Fruit fly (Drosophila melanogaster): ENCODE measurements around the gene for.

The for gene

DNA sequence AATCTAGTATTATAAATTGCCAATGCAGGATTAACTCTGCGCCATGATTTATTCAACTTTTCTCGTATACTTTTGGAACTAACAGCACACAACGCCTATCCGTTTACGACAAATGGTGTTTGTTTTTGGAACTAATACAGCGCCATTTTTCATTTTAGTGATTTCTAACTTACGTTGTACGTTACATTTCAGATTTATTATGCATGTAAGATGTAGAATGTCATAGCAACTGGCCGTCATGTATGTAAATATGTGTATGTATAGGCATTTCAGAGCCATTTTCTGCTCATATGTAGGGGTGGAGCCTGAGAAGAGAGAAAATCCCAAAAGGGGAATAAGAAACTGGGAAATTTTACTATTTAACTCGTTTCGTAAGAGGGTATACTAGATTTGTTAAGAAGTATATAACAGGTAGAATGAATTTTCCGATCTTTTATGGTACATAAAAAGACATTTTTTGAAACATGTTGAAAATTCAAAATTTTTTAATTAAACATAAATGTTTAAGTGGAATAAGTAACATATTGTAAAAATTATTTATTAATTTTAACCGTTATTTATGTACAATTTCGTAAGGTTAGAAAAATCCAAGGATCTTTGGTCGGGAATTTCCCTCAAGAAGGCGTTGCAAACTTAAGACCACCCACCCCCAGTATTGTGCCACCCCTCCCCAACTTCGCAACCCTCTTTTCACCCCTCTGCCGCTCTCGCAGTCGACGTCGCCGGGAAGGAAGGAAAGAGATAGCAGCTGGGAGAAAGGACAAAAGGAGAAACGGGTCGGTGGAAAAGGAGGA, 793 bp upstream of the for start (continued):
- peak; percentile 27 for TF ChIP-seq caup (GFP tag; optimal IDR thresholded peaks at IDR 0.05; ENCODE audit: severe bottlenecking)
- no peak for TF ChIP-seq emc (GFP tag; optimal IDR thresholded peaks at IDR 0.05)
- no peak for TF ChIP-seq Nf-YA (GFP tag; IDR thresholded peaks at IDR 0.05)
- no peak for TF ChIP-seq CG12071 (GFP tag; optimal IDR thresholded peaks at IDR 0.05)
- TF ChIP-seq lilli (GFP tag; optimal IDR thresholded peaks at IDR 0.05) = peak; percentile 32
- peak; percentile 51 for TF ChIP-seq CG14710 (tag; optimal IDR thresholded peaks at IDR 0.05)
- TF ChIP-seq en (GFP tag; optimal IDR thresholded peaks at IDR 0.05) = no peak
- TF ChIP-seq twi (tag; optimal IDR thresholded peaks at IDR 0.05) = peak; percentile 35
- no peak for TF ChIP-seq br (optimal IDR thresholded peaks at IDR 0.05)
- peak; percentile 93 for TF ChIP-seq Ets65A (GFP tag)
- no peak for TF ChIP-seq CG11085 (GFP tag; IDR thresholded peaks at IDR 0.05)
- no peak for TF ChIP-seq mld (GFP tag; IDR thresholded peaks at IDR 0.05; ENCODE audit: partially characterized antibody)
- no peak for TF ChIP-seq CG8359 (GFP tag; optimal IDR thresholded peaks at IDR 0.05; ENCODE audit: borderline replicate concordance)
- peak; percentile 72 for TF ChIP-seq abd-A (tag; optimal IDR thresholded peaks at IDR 0.05)
- no peak for TF ChIP-seq CG4328 (GFP tag; optimal IDR thresholded peaks at IDR 0.05)
- TF ChIP-seq grau (tag; optimal IDR thresholded peaks at IDR 0.05) = peak; percentile 49
- TF ChIP-seq Doc3 (GFP tag; IDR thresholded peaks at IDR 0.05; ENCODE audit: partially characterized antibody) = no peak
- no peak for TF ChIP-seq CG30431 (GFP tag; optimal IDR thresholded peaks at IDR 0.05)
- peak; percentile 89 for TF ChIP-seq CG11456 (GFP tag; IDR thresholded peaks at IDR 0.05)
- TF ChIP-seq Dbx (GFP tag; IDR thresholded peaks at IDR 0.05) = peak; percentile 81
- peak; percentile 56 for TF ChIP-seq tx (GFP tag; optimal IDR thresholded peaks at IDR 0.05)
- peak; percentile 26 for TF ChIP-seq MTF-1 (GFP tag; optimal IDR thresholded peaks at IDR 0.05; ENCODE audit: borderline replicate concordance)
- peak; percentile 34 for TF ChIP-seq lbe (GFP tag; optimal IDR thresholded peaks at IDR 0.05)
- peak; percentile 74 for TF ChIP-seq CG5245 (GFP tag; optimal IDR thresholded peaks at IDR 0.05)
- peak; percentile 18; the same call in 1 of the 2 replicates for TF ChIP-seq CG10366 (GFP tag; IDR thresholded peaks at IDR 0.05)
- TF ChIP-seq mirr (GFP tag; optimal IDR thresholded peaks at IDR 0.05) = peak; percentile 56
- TF ChIP-seq sens (GFP tag) = peak; percentile 95
- TF ChIP-seq CG7745 (tag; optimal IDR thresholded peaks at IDR 0.05) = peak; percentile 63
- TF ChIP-seq CG10565 (GFP tag; optimal IDR thresholded peaks at IDR 0.05) = no peak
- no peak for TF ChIP-seq CG16779 (GFP tag; IDR thresholded peaks at IDR 0.05)
- 0 out of 2 replicates have a peak, but pooled peaks have one; percentile 17 for TF ChIP-seq stc (GFP tag; IDR thresholded peaks at IDR 0.05)
- TF ChIP-seq Hand (GFP tag; optimal IDR thresholded peaks at IDR 0.05) = no peak
- peak; percentile 34 for TF ChIP-seq CG7556 (GFP tag; optimal IDR thresholded peaks at IDR 0.05)
- no peak for TF ChIP-seq lola (GFP tag; optimal IDR thresholded peaks at IDR 0.05)
- peak; percentile 81 for TF ChIP-seq zen (tag; optimal IDR thresholded peaks at IDR 0.05)
- TF ChIP-seq CG1233 (GFP tag; optimal IDR thresholded peaks at IDR 0.05) = peak; percentile 43
- TF ChIP-seq Tbp (GFP tag; optimal IDR thresholded peaks at IDR 0.05) = no peak
- peak; percentile 83; the same call in 1 of the 2 replicates for TF ChIP-seq amos (GFP tag; IDR thresholded peaks at IDR 0.05; ENCODE audit: partially characterized antibody)
- peak; percentile 18 for TF ChIP-seq gcm2 (GFP tag; optimal IDR thresholded peaks at IDR 0.05)
- TF ChIP-seq CG8944 (GFP tag; optimal IDR thresholded peaks at IDR 0.05) = no peak
- TF ChIP-seq CG17328 (GFP tag; IDR thresholded peaks at IDR 0.05) = peak; percentile 51; the same call in 1 of the 2 replicates
- TF ChIP-seq CG11696 (GFP tag; IDR thresholded peaks at IDR 0.05) = no peak
- peak; percentile 66 for TF ChIP-seq CG8290 (GFP tag; optimal IDR thresholded peaks at IDR 0.05)
- TF ChIP-seq CG8290 (tag; optimal IDR thresholded peaks at IDR 0.05) = peak in 1 of 2 experiments; percentile 87
- 0 out of 2 replicates have a peak, but pooled peaks have one; percentile 3 for TF ChIP-seq al (GFP tag; IDR thresholded peaks at IDR 0.05)
- no peak for TF ChIP-seq CG4360 (GFP tag; IDR thresholded peaks at IDR 0.05)
- TF ChIP-seq Ssrp (tag; optimal IDR thresholded peaks at IDR 0.05) = no peak
- peak; percentile 24 for TF ChIP-seq Hr3 (GFP tag; optimal IDR thresholded peaks at IDR 0.05)
- no peak for TF ChIP-seq exex (tag; optimal IDR thresholded peaks at IDR 0.05)
- TF ChIP-seq hth (optimal IDR thresholded peaks at IDR 0.05) = no peak
